Fruit fly (Drosophila melanogaster): ENCODE results near the gene Yp2.

DNA sequence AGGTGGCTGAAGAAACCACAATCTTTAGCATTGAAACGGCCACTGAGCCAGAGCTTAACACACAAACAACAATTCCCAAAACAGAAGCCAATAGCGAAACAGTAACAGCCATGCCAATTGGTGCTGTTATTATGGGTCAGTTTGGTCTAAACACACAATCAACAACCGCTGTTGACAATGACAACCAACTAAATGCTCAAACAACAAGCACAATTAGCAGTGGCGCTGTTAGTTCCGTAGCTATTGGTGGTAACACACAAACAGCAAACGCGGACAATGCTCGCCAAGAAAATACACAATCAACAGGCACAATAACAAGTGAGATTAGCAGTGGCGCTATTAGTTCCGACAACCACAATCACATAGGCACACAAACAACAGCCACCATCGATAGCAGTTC lies 8.6 kb downstream of the Yp2 start:
- TF ChIP-seq dmrt99B (tag; optimal IDR thresholded peaks at IDR 0.05) (peak; percentile 21), CG8478 (optimal IDR thresholded peaks at IDR 0.05) (no peak), crp (GFP tag; optimal IDR thresholded peaks at IDR 0.05) (no peak), Hr78 (GFP tag; optimal IDR thresholded peaks at IDR 0.05) (no peak), Bgb (GFP tag; IDR thresholded peaks at IDR 0.05; ENCODE audit: partially characterized antibody) (no peak), Dfd (GFP tag; optimal IDR thresholded peaks at IDR 0.05) (no peak), Fer3 (tag; optimal IDR thresholded peaks at IDR 0.05) (no peak), Poxn (GFP tag; IDR thresholded peaks at IDR 0.05) (no peak), CG31388 (GFP tag; optimal IDR thresholded peaks at IDR 0.05) (no peak), Abd-B (GFP tag; optimal IDR thresholded peaks at IDR 0.05) (no peak), CG1832 (GFP tag; optimal IDR thresholded peaks at IDR 0.05) (no peak), tll (GFP tag; optimal IDR thresholded peaks at IDR 0.05) (no peak), Trl (optimal IDR thresholded peaks at IDR 0.05) (no peak), Trl (GFP tag; optimal IDR thresholded peaks at IDR 0.05) (no peak), CG9932 (GFP tag; IDR thresholded peaks at IDR 0.05) (no peak)
